Fruit fly (Drosophila melanogaster): ENCODE data around the gene f.

The f gene

dm6 chrX:17282626-17283025, 49.9 kb downstream of the f start, which contains the start of gene CG8664:
Gene CG8664, minus strand, starts transcription at chrX:17282726.
- no peak for TF ChIP-seq CG17801 (GFP tag; optimal IDR thresholded peaks at IDR 0.05; ENCODE audit: partially characterized antibody)

dm6 chrX:17284400-17284799, 51.7 kb downstream of the f start, which contains the start of gene CG8661:
Gene CG8661, minus strand, starts transcription at chrX:17284500.
- no peak for TF ChIP-seq CG17801 (GFP tag; optimal IDR thresholded peaks at IDR 0.05; ENCODE audit: partially characterized antibody)

dm6 chrX:17285069-17285468, 52.3 kb downstream of the f start:
- TF ChIP-seq CG17801 (GFP tag; optimal IDR thresholded peaks at IDR 0.05; ENCODE audit: partially characterized antibody): no peak

- TF ChIP-seq CG17801 (GFP tag; optimal IDR thresholded peaks at IDR 0.05; ENCODE audit: partially characterized antibody): no peak
Observed at dm6 chrX:17289225-17289624, 56.5 kb downstream of the f start.

- TF ChIP-seq CG17801 (GFP tag; optimal IDR thresholded peaks at IDR 0.05; ENCODE audit: partially characterized antibody): no peak
Observed at dm6 chrX:17290154-17290959, 57.6 kb downstream of the f start.

dm6 chrX:17290960-17291432, 58.3 kb downstream of the f start:
- TF ChIP-seq CG17801 (GFP tag; optimal IDR thresholded peaks at IDR 0.05; ENCODE audit: partially characterized antibody): no peak

dm6 chrX:17292050-17292730, 59.4 kb downstream of the f start:
- peak; percentile 96 for TF ChIP-seq CG17801 (GFP tag; optimal IDR thresholded peaks at IDR 0.05; ENCODE audit: partially characterized antibody)

- peak; percentile 80 for TF ChIP-seq CG17801 (GFP tag; optimal IDR thresholded peaks at IDR 0.05; ENCODE audit: partially characterized antibody)
Observed at dm6 chrX:17293385-17293784, 60.6 kb downstream of the f start.

- no peak for TF ChIP-seq CG17801 (GFP tag; optimal IDR thresholded peaks at IDR 0.05; ENCODE audit: partially characterized antibody)
Observed at dm6 chrX:17294169-17294833, 61.6 kb downstream of the f start.

- TF ChIP-seq CG17801 (GFP tag; optimal IDR thresholded peaks at IDR 0.05; ENCODE audit: partially characterized antibody): no peak
Observed at dm6 chrX:17294979-17295378, 62.2 kb downstream of the f start.

dm6 chrX:17296283-17297069, 63.7 kb downstream of the f start:
- TF ChIP-seq CG17801 (GFP tag; optimal IDR thresholded peaks at IDR 0.05; ENCODE audit: partially characterized antibody): no peak

- TF ChIP-seq CG17801 (GFP tag; optimal IDR thresholded peaks at IDR 0.05; ENCODE audit: partially characterized antibody): peak; percentile 68
Observed at dm6 chrX:17297070-17297689, 64.4 kb downstream of the f start.

- no peak for TF ChIP-seq CG17801 (GFP tag; optimal IDR thresholded peaks at IDR 0.05; ENCODE audit: partially characterized antibody)
Observed at dm6 chrX:17297924-17298591, 65.3 kb downstream of the f start.

All from ovary, adult (tissue).